Worm (Caenorhabditis elegans) whole organism, late embryonic: ENCODE results near the gene exl-1.

Experiments used
- Y22D7AL.16 ChIP-seq: sonication (generic microtip); optimal IDR thresholded peaks from 2 replicates; lab custom pipeline; 2016; ENCODE audit warnings: missing genetic modification characterization, missing compliant biosample characterization
- dve-1 ChIP-seq: sonication (generic microtip); optimal IDR thresholded peaks from 2 replicates; lab custom pipeline; 2017; ENCODE audit warnings: antibody characterized with exemption, mild to moderate bottlenecking, missing genetic modification characterization, missing compliant biosample characterization
- ets-4 ChIP-seq: sonication (generic microtip); optimal IDR thresholded peaks from 2 replicates; lab custom pipeline; 2016; ENCODE audit warnings: missing genetic modification characterization, missing compliant biosample characterization
- hlh-15 ChIP-seq: sonication (generic microtip); optimal IDR thresholded peaks from 2 replicates; lab custom pipeline; 2016; ENCODE audit warnings: missing genetic modification characterization, missing compliant biosample characterization
- odd-2 ChIP-seq: sonication (generic microtip); optimal IDR thresholded peaks from 2 replicates; lab custom pipeline; 2017; ENCODE audit warnings: antibody characterized with exemption, mild to moderate bottlenecking, missing genetic modification characterization, missing compliant biosample characterization
- pag-3 ChIP-seq: sonication (generic microtip); optimal IDR thresholded peaks from 2 replicates; lab custom pipeline; 2016; ENCODE audit warnings: missing compliant biosample characterization, missing genetic modification characterization, borderline replicate concordance
- pax-1 ChIP-seq: fragments of 150-350 bp; optimal IDR thresholded peaks from 2 replicates; lab custom pipeline; 2014; ENCODE audit warnings: missing biosample characterization, missing genetic modification characterization
- sdc-2 ChIP-seq: sonication (generic microtip); optimal IDR thresholded peaks from 2 replicates; lab custom pipeline; 2016; ENCODE audit warnings: missing genotype, missing genetic modification characterization, missing compliant biosample characterization
- tbx-2 ChIP-seq: sonication (generic microtip); optimal IDR thresholded peaks from 2 replicates; lab custom pipeline; 2016; ENCODE audit warnings: missing genetic modification characterization, missing compliant biosample characterization

DNA sequence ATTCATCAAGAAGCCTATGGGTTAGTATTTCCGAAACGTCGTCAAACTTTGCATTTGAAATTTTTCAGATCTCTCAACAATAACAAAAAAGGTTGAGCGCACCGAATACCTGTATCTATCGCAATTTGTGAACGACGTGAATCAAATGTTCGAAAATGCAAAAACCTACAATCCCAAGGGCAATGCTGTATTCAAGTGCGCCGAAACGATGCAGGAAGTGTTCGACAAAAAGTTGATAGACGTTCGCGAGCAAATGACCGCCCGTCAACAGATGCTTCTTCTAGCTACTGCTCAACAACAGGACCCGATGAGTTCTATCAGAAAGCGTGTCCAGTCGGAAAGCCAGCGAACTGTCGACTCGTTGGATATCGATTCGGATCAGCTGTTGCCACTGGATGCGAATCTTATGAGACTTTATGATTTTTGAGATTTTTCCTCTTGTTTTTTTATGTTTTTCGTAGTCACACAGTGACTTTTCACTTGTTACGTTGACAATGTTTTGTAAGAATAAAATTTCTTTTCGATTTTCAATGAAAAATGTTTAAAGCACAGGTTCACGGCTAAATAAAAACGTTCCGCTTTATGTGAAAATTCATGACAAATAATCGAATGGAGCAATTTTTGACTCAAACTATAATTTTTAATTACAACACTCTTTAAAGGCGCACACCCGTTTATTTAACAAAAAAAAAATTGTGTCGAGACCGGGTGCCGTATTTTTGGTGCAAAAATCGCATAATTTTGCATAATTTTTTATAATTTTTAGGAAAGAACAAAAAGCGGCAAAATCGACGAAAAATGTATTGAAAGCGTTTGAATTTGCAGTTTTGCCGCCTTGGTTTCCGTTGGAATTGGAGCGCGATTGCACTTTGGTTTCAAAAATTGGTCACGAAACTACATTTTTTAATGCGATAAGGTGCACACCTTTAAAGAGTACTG is 5.7 kb downstream of the exl-1 start:
- TF ChIP-seq hlh-15 (tag; lab: Kevin White, UChicago) = no peak
- no peak for TF ChIP-seq pax-1 (tag; lab: Kevin White, UChicago)
- TF ChIP-seq sdc-2 (tag; lab: Kevin White, UChicago) = no peak
- TF ChIP-seq Y22D7AL.16 (tag; lab: Kevin White, UChicago) = no peak
- no peak for TF ChIP-seq ets-4 (tag; lab: Kevin White, UChicago)
- TF ChIP-seq odd-2 (tag; lab: Kevin White, UChicago) = no peak
- no peak for TF ChIP-seq dve-1 (tag; lab: Kevin White, UChicago)
- peak; percentile 5 for TF ChIP-seq tbx-2
- TF ChIP-seq pag-3 (tag; lab: Kevin White, UChicago) = no peak
